ENCODE assay signal across 2 fruit fly cellular contexts in genomic region chrX:19697255-19697877, dm6.
TF ChIP-seq lines count a peak whose summit lies in the region.

No protein-coding gene starts in this region.

TF ChIP-seq in whole organism, embryonic, 481 proteins besides CTCF, POLR2A, EP300 and RAD21 (continued from another document and continues in another):
- TF ChIP-seq Ada2b (GFP tag; IDR thresholded peaks at IDR 0.05; lab: Robert Waterston, UW) (no peak), CG2116 (GFP tag; optimal IDR thresholded peaks at IDR 0.05; lab: Kevin White, UChicago) (no peak), CG32772 (GFP tag; IDR thresholded peaks at IDR 0.05; lab: Robert Waterston, UW) (no peak), sisA (GFP tag; IDR thresholded peaks at IDR 0.05; lab: Robert Waterston, UW) (no peak), dan (GFP tag; IDR thresholded peaks at IDR 0.05; lab: Robert Waterston, UW) (no peak), CG7987 (GFP tag; optimal IDR thresholded peaks at IDR 0.05; lab: Kevin White, UChicago) (no peak), vvl (GFP tag; IDR thresholded peaks at IDR 0.05; lab: Robert Waterston, UW) (no peak), CG14014 (GFP tag; IDR thresholded peaks at IDR 0.05; lab: Robert Waterston, UW) (no peak), run (tag; optimal IDR thresholded peaks at IDR 0.05; lab: Kevin White, UChicago) (no peak), Bgb (GFP tag; IDR thresholded peaks at IDR 0.05; lab: Robert Waterston, UW; ENCODE audit: partially characterized antibody) (no peak), CG12769 (tag; optimal IDR thresholded peaks at IDR 0.05; lab: Kevin White, UChicago) (no peak), CG1602 (GFP tag; optimal IDR thresholded peaks at IDR 0.05; lab: Kevin White, UChicago) (no peak), Taf1 (GFP tag; IDR thresholded peaks at IDR 0.05; lab: Robert Waterston, UW) (no peak), HHEX (GFP tag; optimal IDR thresholded peaks at IDR 0.05; lab: Kevin White, UChicago) (no peak), CG5245 (GFP tag; optimal IDR thresholded peaks at IDR 0.05; lab: Kevin White, UChicago) (no peak), corto (GFP tag; optimal IDR thresholded peaks at IDR 0.05; lab: Kevin White, UChicago) (no peak), Hr51 (GFP tag; optimal IDR thresholded peaks at IDR 0.05; lab: Kevin White, UChicago) (peak in 1 of 2 experiments; percentile 11), luna (GFP tag; optimal IDR thresholded peaks at IDR 0.05; lab: Kevin White, UChicago) (no peak), ewg (GFP tag; optimal IDR thresholded peaks at IDR 0.05; lab: Kevin White, UChicago) (peak; percentile 25), CrebB (tag; optimal IDR thresholded peaks at IDR 0.05; lab: Kevin White, UChicago) (no peak), tap (tag; optimal IDR thresholded peaks at IDR 0.05; lab: Kevin White, UChicago) (no peak), Dbx (GFP tag; IDR thresholded peaks at IDR 0.05; lab: Robert Waterston, UW) (no peak), Lpt (GFP tag; optimal IDR thresholded peaks at IDR 0.05; lab: Kevin White, UChicago) (no peak), CG17912 (GFP tag; optimal IDR thresholded peaks at IDR 0.05; lab: Kevin White, UChicago) (no peak), phol (tag; optimal IDR thresholded peaks at IDR 0.05; lab: Kevin White, UChicago) (no peak), CG4730 (GFP tag; IDR thresholded peaks at IDR 0.05; lab: Robert Waterston, UW) (no peak), CG1832 (GFP tag; optimal IDR thresholded peaks at IDR 0.05; lab: Kevin White, UChicago) (no peak), wek (GFP tag; optimal IDR thresholded peaks at IDR 0.05; lab: Kevin White, UChicago) (peak; percentile 40), dm (GFP tag; optimal IDR thresholded peaks at IDR 0.05; lab: Kevin White, UChicago) (no peak), scrt (GFP tag; optimal IDR thresholded peaks at IDR 0.05; lab: Kevin White, UChicago) (no peak), PHDP (tag; optimal IDR thresholded peaks at IDR 0.05; lab: Kevin White, UChicago) (no peak), sug (tag; optimal IDR thresholded peaks at IDR 0.05; lab: Kevin White, UChicago) (peak; percentile 45), CG2120 (GFP tag; optimal IDR thresholded peaks at IDR 0.05; lab: Kevin White, UChicago) (no peak), CG9817 (tag; optimal IDR thresholded peaks at IDR 0.05; lab: Kevin White, UChicago) (no peak), peb (GFP tag; IDR thresholded peaks at IDR 0.05; lab: Robert Waterston, UW) (no peak), CG8924 (tag; optimal IDR thresholded peaks at IDR 0.05; lab: Kevin White, UChicago) (no peak), Blimp-1 (GFP tag; optimal IDR thresholded peaks at IDR 0.05; lab: Kevin White, UChicago) (no peak), MTF-1 (GFP tag; optimal IDR thresholded peaks at IDR 0.05; lab: Kevin White, UChicago; ENCODE audit: borderline replicate concordance) (no peak), BEAF-32 (GFP tag; optimal IDR thresholded peaks at IDR 0.05; lab: Kevin White, UChicago) (no peak), emc (GFP tag; optimal IDR thresholded peaks at IDR 0.05; lab: Kevin White, UChicago) (no peak), dmrt11E (tag; optimal IDR thresholded peaks at IDR 0.05; lab: Kevin White, UChicago) (peak; percentile 18), Ets65A (GFP tag; lab: Kevin White, UChicago) (no peak), bab2 (GFP tag; optimal IDR thresholded peaks at IDR 0.05; lab: Kevin White, UChicago) (no peak), bigmax (GFP tag; optimal IDR thresholded peaks at IDR 0.05; lab: Kevin White, UChicago) (no peak), hth (optimal IDR thresholded peaks at IDR 0.05; lab: Kevin White, UChicago) (no peak), ken (GFP tag; IDR thresholded peaks at IDR 0.05; lab: Robert Waterston, UW) (no peak), GATAe (GFP tag; conservative IDR thresholded peaks at IDR 0.05; lab: Robert Waterston, UW) (0 out of 2 replicates have a peak, but pooled peaks have one; percentile 22), psq (GFP tag; optimal IDR thresholded peaks at IDR 0.05; lab: Kevin White, UChicago) (peak; percentile 2), ci (GFP tag; IDR thresholded peaks at IDR 0.05; lab: Robert Waterston, UW) (peak; percentile 56; the same call in 1 of the 3 replicates), trh (GFP tag; optimal IDR thresholded peaks at IDR 0.05; lab: Kevin White, UChicago) (no peak), Lhr (GFP tag; optimal IDR thresholded peaks at IDR 0.05; lab: Kevin White, UChicago) (no peak), Nf-YB (GFP tag; optimal IDR thresholded peaks at IDR 0.05; lab: Kevin White, UChicago) (peak; percentile 83), Fer3 (tag; optimal IDR thresholded peaks at IDR 0.05; lab: Kevin White, UChicago) (no peak), Ssrp (tag; optimal IDR thresholded peaks at IDR 0.05; lab: Kevin White, UChicago) (no peak), CG4820 (GFP tag; optimal IDR thresholded peaks at IDR 0.05; lab: Kevin White, UChicago) (no peak), CG4328 (GFP tag; optimal IDR thresholded peaks at IDR 0.05; lab: Kevin White, UChicago) (no peak), fd3F (GFP tag; optimal IDR thresholded peaks at IDR 0.05; lab: Kevin White, UChicago) (no peak), ro (GFP tag; IDR thresholded peaks at IDR 0.05; lab: Robert Waterston, UW) (no peak), Hr39 (optimal IDR thresholded peaks at IDR 0.05; lab: Kevin White, UChicago) (no peak), CG31224 (GFP tag; IDR thresholded peaks at IDR 0.05; lab: Robert Waterston, UW) (no peak), Scr (GFP tag; IDR thresholded peaks at IDR 0.05; lab: Robert Waterston, UW; ENCODE audit: partially characterized antibody) (0 out of 2 replicates have a peak, but pooled peaks have one; percentile 2), Dll (GFP tag; IDR thresholded peaks at IDR 0.05; lab: Robert Waterston, UW; ENCODE audit: partially characterized antibody) (0 out of 4 replicates have a peak, but pooled peaks have one; percentile 40), dmrt99B (tag; optimal IDR thresholded peaks at IDR 0.05; lab: Kevin White, UChicago) (no peak), slp2 (GFP tag; optimal IDR thresholded peaks at IDR 0.05; lab: Kevin White, UChicago) (no peak), crol (GFP tag; IDR thresholded peaks at IDR 0.05; lab: Robert Waterston, UW) (peak; percentile 74), HmgZ (tag; optimal IDR thresholded peaks at IDR 0.05; lab: Kevin White, UChicago) (no peak), vnd (GFP tag; IDR thresholded peaks at IDR 0.05; lab: Robert Waterston, UW; ENCODE audit: partially characterized antibody) (no peak), CG1792 (GFP tag; optimal IDR thresholded peaks at IDR 0.05; lab: Kevin White, UChicago) (no peak), Mes4 (GFP tag; optimal IDR thresholded peaks at IDR 0.05; lab: Kevin White, UChicago) (no peak)

TF ChIP-seq in whole organism, prepupa, 60 proteins besides CTCF, POLR2A, EP300 and RAD21 (continued from another document):
- TF ChIP-seq CG6276 (GFP tag; optimal IDR thresholded peaks at IDR 0.05; lab: Kevin White, UChicago) (no peak), esn (GFP tag; optimal IDR thresholded peaks at IDR 0.05; lab: Kevin White, UChicago) (peak; percentile 21), vri (GFP tag; optimal IDR thresholded peaks at IDR 0.05; lab: Kevin White, UChicago) (no peak)
